Worm (Caenorhabditis elegans): ENCODE measurements around the gene hpo-26.
"Not testable (repeated sequence)": the region's sequence is repeated elsewhere in the genome, so short reads cannot be mapped to it uniquely, and the experiment has no call there.

The hpo-26 gene

ce11 chrV:6533030-6533429, at the start of gene hpo-26:
TSS of gene hpo-26 (minus strand) at chrV:6533060.
- TF ChIP-seq unc-62 (GFP tag; optimal IDR thresholded peaks at IDR 0.05) = no peak

DNA sequence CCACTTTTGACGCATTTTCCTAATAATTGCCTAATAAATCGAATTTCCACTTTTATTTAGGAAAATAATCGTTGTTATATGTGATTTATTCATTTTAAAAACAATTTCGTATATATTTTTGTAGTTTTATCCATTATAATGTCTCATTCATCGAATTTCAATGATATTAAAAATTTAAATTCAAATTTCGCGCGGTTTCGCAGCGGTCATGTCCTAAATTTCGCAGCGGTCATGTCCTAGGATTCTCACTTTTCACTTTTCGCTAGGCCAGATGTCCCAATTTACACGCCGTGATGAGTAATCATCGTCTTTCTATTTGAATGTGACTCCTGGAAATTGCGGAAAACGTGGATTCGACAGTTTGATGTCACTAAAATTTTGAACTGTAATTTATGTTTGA, 48.9 kb upstream of the hpo-26 start, which contains the start of gene ZK1055.4:
Gene ZK1055.4 (plus strand): TSS at position 301 of the 400 bp plus-strand sequence.
- TF ChIP-seq unc-62 (GFP tag; optimal IDR thresholded peaks at IDR 0.05) = not testable (repeated sequence)

DNA sequence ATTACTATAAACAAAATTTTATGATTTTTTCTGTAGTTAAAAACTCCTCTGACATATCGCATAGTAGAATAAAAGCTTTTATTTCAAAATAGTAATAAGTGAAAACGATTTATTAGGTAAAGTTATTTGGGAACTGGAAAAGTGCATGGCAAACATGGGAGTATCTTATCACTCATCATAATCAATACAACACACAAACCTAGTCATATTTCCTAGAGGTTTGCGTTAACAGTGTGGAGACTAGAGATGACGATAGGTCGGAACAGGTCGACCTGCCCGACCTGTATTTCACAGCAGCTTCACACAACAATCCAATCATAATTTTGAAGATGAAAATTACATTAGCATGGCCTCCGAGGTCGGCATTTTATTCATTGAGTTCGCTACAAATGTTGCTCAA, 47.1 kb upstream of the hpo-26 start, which contains the start of gene EGAP9.3:
Gene EGAP9.3 (minus strand): TSS at position 131 of the 400 bp plus-strand sequence.
- no peak for TF ChIP-seq unc-62 (GFP tag; optimal IDR thresholded peaks at IDR 0.05)

ce11 chrV:6576567-6576966, 43.7 kb upstream of the hpo-26 start, which contains the start of gene EGAP9.4:
TSS of gene EGAP9.4 (plus strand) at chrV:6576867.
- TF ChIP-seq unc-62 (GFP tag; optimal IDR thresholded peaks at IDR 0.05) = no peak

DNA sequence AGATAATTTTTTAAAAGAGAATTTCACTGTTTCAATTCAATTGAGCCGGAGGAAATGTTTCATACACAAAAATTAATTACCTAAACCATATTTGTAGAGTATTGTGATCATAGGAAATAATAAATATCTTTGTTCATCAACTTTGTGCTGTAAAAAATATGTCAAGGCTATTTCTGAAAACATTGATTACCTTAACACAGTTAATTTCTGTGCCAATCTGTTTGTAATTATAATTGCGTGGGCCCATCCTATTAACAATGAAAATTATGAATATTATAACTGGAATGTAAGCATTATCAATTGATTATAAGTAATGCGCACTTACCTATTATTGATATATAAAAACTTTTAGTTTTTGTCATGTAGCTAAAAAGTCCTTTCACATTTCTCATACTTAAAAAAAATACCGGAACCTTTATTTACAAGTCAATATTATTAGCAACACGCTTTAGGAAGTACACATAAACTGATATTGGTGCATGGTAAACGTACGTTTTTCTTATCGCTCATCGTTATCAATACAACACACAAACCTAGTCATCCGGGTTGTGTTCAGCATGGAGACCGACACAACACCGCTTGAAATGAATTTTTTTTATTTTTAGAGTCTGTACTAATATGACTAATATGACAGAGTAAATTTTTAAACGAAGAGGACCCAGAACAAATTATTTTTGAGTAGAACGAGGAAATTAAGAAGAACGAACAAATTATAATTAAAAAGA, 42.7 kb upstream of the hpo-26 start, which contains the start of gene fut-2:
Gene fut-2 (minus strand): TSS at position 485 of the 725 bp plus-strand sequence.
- TF ChIP-seq unc-62 (GFP tag; optimal IDR thresholded peaks at IDR 0.05) = no peak

DNA sequence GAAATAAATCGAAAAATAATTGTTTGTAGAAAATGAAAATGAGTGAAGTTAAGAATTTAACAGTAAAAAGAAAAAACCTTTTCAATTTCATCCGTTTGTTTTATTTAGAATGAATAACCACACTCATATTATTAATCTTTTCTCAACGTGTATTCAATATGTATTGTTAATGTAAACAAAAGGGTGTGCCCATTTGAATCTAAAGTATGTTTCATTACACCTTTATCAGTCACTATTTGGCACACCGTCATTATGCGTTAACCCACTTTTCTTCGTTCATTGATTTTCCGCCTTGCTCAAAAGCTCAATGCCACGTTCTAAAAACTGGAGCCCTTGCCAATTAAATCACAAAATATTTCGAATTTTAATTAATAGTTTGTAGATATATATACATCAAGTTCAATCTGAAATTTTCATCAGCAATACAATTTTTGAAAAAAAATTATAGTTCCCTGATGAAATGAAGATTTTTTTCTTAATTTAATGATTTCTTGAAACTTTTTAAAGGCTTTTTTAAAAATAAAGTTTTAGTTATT, 33.1 kb upstream of the hpo-26 start, which contains the start of gene K04A8.1:
Gene K04A8.1 (plus strand): TSS at position 486 of the 536 bp plus-strand sequence.
- no peak for TF ChIP-seq unc-62 (GFP tag; optimal IDR thresholded peaks at IDR 0.05)

- no peak for TF ChIP-seq unc-62 (GFP tag; optimal IDR thresholded peaks at IDR 0.05)
These were observed 28.7 kb upstream of the hpo-26 start, which contains the start of gene spp-19 for ce11 chrV:6561592-6561991. TSS of gene spp-19 (minus strand) at chrV:6561692.

DNA sequence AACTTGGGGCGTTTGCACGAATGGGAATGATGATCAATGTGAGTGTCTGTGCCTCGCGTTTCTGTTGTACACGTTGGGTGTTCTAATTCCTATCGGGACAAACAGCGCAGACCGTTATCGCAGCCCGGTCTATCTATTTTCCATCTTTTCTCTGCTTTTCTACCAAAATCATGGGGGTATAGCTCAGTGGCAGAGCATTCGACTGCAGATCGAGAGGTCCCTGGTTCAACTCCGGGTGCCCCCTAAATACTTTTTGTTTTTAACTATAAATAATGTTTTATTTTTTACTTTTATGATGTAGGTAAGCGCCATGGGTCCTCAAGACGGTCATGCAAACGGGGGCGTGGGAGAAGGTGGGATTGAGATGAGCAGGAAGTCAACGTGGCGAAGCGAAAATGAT, 26.7 kb upstream of the hpo-26 start:
- TF ChIP-seq unc-62 (GFP tag; optimal IDR thresholded peaks at IDR 0.05) = no peak

DNA sequence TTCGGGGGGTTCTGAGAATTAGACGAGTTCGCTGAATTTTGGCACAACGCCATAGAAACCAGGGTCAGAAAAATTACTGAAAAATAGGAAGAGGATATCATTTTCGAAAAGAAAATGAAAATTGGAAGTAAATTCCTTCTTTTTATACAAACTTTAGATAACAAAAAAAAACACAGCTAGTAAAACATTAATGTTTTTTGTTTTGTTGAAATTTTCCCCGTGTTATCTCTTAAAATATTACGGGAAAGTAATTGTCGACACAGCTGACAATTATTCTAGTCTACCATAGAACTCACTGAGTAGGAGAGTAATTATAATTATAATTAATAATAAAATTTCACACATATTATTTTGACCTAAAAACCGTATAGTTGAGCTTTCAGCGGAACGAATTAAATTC, 26.2 kb upstream of the hpo-26 start, which contains the start of gene spp-26:
Gene spp-26 (minus strand): TSS at position 101 of the 400 bp plus-strand sequence.
- no peak for TF ChIP-seq unc-62 (GFP tag; optimal IDR thresholded peaks at IDR 0.05)

ce11 chrV:6558103-6558502, 25.2 kb upstream of the hpo-26 start, which contains the start of gene spp-20:
TSS of gene spp-20 (minus strand) at chrV:6558203.
- no peak for TF ChIP-seq unc-62 (GFP tag; optimal IDR thresholded peaks at IDR 0.05)

DNA sequence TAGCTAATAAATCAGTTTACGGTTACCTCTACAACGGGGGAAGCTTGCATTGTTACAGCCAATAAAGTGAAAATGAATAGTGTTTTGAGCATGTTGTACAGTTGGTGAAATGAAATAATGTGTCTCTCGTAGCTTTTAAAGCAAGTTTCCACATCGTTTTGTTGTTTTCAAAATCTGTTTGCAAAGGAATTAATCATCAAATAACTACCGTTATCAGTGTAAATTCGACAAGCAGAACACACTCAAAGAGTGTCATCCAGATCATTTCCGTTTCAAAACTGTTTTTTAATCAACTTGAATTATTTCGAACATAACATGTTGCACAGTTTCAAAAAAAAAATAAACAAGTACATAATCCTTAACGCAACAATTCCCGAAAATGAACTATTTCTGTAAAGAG, 24.2 kb upstream of the hpo-26 start, which contains the start of gene spp-27:
Gene spp-27 (minus strand): TSS at position 101 of the 400 bp plus-strand sequence.
- TF ChIP-seq unc-62 (GFP tag; optimal IDR thresholded peaks at IDR 0.05) = no peak

- no peak for TF ChIP-seq unc-62 (GFP tag; optimal IDR thresholded peaks at IDR 0.05)
These were observed 21.4 kb upstream of the hpo-26 start, which contains the start of gene K04A8.19 for ce11 chrV:6554308-6554707. TSS of gene K04A8.19 (minus strand) at chrV:6554408.

ce11 chrV:6551707-6552390, 19.0 kb upstream of the hpo-26 start, which contains the start of gene twk-10:
TSS of gene twk-10 (plus strand) at chrV:6552340.
- TF ChIP-seq unc-62 (GFP tag; optimal IDR thresholded peaks at IDR 0.05) = no peak

DNA sequence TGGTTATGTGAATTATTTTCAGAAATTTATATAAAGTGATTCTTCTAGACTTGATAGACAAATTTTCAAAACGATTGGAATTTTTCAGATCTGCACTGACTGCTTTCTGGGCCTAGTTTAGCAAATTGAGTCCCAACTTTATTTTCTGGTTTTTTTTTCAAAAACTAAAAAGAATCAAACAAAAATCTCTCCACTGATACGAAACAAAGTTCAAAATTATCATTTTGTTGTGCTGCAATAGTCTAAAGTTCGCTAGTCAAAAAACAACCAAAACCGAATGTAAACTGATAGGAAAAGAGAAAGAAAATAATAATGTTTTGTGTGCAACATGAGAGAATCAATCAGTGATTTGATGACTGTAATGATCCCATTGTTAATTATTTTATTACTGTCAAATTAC, 17.0 kb upstream of the hpo-26 start, which contains the start of gene lipl-4:
Gene lipl-4 (plus strand): TSS at position 301 of the 400 bp plus-strand sequence.
- no peak for TF ChIP-seq unc-62 (GFP tag; optimal IDR thresholded peaks at IDR 0.05)

DNA sequence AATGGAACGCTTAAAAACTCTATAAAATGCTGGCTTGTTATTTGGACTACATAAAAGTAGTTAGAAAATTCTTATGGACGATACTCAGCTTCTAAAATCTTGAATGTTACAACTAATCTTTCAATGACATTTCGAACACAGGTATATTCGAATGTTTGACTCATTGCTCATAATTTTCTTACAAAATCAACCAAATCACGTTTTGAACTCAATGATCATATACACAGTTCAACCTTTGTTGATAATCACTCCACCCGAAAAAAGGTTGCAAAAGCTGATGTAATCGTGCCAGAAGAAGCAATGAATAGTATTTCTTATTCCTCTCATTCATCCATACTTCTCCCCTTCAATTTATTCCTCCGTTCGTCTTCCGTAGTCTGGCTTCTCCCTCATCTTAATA, 16.3 kb upstream of the hpo-26 start, which contains the start of gene K04A8.20:
Gene K04A8.20 (plus strand): TSS at position 301 of the 400 bp plus-strand sequence.
- no peak for TF ChIP-seq unc-62 (GFP tag; optimal IDR thresholded peaks at IDR 0.05)

DNA sequence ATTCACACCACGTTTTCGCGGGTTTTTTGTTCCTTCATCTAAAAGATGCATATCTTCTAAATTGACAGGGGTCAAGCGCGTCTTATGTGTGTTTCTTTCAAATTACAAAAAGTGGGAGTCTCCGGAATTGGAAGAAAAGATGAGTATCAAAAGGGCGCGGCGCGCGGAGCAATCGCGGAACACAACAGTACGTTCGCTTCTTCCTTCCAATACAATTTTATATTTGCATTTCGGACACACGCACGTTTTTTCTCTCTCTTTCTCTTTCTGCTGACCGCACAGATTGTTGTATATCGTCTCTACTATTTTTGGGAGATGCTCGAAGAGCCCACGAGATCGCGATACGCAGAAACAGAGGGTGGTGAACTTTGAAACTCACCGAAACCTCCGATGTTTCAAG, 15.4 kb upstream of the hpo-26 start:
- TF ChIP-seq unc-62 (GFP tag; optimal IDR thresholded peaks at IDR 0.05) = no peak
